Fruit fly (Drosophila melanogaster): Measurements from ENCODE around the gene mRpS34.

The mRpS34 gene

DNA sequence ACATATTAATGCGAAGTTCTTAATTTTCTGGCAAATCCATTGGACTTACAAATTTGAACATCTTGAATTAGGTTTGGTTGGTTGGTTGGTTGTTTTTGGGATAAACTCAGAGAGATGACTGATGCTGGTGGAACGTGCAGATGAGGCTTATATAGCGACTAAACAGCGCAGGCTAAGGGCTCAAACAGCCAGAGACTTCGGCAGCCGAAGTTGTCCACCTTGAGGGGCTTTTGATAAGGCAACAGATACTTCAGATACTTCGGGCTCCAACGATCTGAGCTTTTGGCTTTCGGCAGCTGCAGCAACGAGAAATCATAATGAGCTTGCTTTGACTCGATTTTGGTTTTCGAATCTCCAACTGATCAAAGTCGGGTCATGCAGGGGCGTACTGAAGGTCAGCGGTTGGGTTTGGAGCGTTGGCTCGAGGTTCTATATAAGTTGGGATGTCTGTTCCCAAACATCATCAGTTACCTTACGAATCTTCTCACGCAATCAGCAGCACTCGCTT lies 28.4 kb upstream of the mRpS34 start, which contains the start of the genes CG13041 and CG13060:
CG13041 (minus strand) TSS at position 128 of the 508 bp plus-strand sequence.
CG13060 (plus strand) TSS at position 458 of the 508 bp plus-strand sequence.
- TF ChIP-seq brk (GFP tag; optimal IDR thresholded peaks at IDR 0.05), result no peak
- no peak for TF ChIP-seq GATAd (GFP tag; optimal IDR thresholded peaks at IDR 0.05)
- no peak for TF ChIP-seq HLH106 (tag; optimal IDR thresholded peaks at IDR 0.05)
- no peak for TF ChIP-seq Hnf4 (GFP tag; optimal IDR thresholded peaks at IDR 0.05)
- TF ChIP-seq Dif (GFP tag; optimal IDR thresholded peaks at IDR 0.05; ENCODE audit: partially characterized antibody), result no peak
- no peak for TF ChIP-seq sv (GFP tag; optimal IDR thresholded peaks at IDR 0.05)
- TF ChIP-seq Hr83 (GFP tag; optimal IDR thresholded peaks at IDR 0.05; ENCODE audit: poor library complexity, severe bottlenecking), result no peak
- TF ChIP-seq foxo (GFP tag; optimal IDR thresholded peaks at IDR 0.05), result no peak
- TF ChIP-seq Hr78 (GFP tag; optimal IDR thresholded peaks at IDR 0.05), result no peak
- no peak for TF ChIP-seq ey (GFP tag; optimal IDR thresholded peaks at IDR 0.05)
- TF ChIP-seq CG32264 (GFP tag; optimal IDR thresholded peaks at IDR 0.05), result no peak
- TF ChIP-seq N (GFP tag; optimal IDR thresholded peaks at IDR 0.05), result no peak
- TF ChIP-seq pan (optimal IDR thresholded peaks at IDR 0.05), result no peak

DNA sequence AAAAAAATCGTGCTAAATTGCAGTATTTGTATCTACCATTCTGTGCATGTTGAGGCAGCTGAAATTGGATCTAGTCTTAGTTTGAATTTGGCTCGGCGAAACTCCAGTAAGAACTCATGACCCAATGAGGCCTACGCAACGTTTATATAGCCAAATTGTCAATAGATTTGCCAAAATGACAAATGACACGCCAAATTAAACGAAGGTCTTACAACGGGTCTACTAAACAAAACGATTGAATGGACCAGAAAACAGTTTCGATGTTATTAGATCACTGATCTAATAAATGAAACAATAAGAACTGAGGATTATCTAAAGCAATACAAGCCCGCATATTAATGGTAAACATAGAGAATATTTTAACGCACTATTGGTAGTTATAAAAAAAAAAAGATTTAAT lies 26.7 kb upstream of the mRpS34 start, which contains the start of gene CG42718:
CG42718 (minus strand) TSS at position 101 of the 400 bp plus-strand sequence.
- TF ChIP-seq Dif (GFP tag; optimal IDR thresholded peaks at IDR 0.05; ENCODE audit: partially characterized antibody) (no peak), usp (GFP tag; optimal IDR thresholded peaks at IDR 0.05) (no peak), OdsH (GFP tag; optimal IDR thresholded peaks at IDR 0.05) (no peak), GATAd (GFP tag; optimal IDR thresholded peaks at IDR 0.05) (no peak), CG9705 (GFP tag; optimal IDR thresholded peaks at IDR 0.05) (no peak), h (GFP tag; optimal IDR thresholded peaks at IDR 0.05) (no peak), Dfd (GFP tag; optimal IDR thresholded peaks at IDR 0.05) (no peak), foxo (GFP tag; optimal IDR thresholded peaks at IDR 0.05) (no peak), sage (GFP tag; optimal IDR thresholded peaks at IDR 0.05) (no peak), Hr83 (GFP tag; optimal IDR thresholded peaks at IDR 0.05; ENCODE audit: poor library complexity, severe bottlenecking) (no peak), woc (GFP tag; optimal IDR thresholded peaks at IDR 0.05) (no peak), lola (GFP tag; optimal IDR thresholded peaks at IDR 0.05) (no peak), Mio (GFP tag; optimal IDR thresholded peaks at IDR 0.05) (no peak), CG32264 (GFP tag; optimal IDR thresholded peaks at IDR 0.05) (no peak)

DNA sequence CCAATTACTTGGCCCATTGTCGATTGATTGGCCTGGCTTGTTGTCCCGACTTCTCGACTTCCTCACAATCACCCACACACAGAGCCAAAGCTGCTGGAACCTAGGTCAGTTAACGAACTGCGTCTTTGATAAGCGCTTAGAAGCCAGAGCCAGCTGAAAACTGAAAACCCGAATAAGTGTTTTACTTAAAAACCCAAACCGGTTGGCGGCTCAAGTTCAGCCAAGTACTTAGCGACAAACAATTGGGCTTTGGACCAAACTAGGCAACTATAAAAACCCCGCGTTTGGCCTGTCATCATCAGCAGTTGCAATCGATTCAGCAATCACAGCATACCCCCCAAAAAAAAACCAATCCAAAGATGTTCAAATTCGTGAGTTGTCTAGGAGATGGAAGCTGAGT lies 24.5 kb upstream of the mRpS34 start, which contains the start of gene CG13059:
CG13059 (plus strand) TSS at position 301 of the 400 bp plus-strand sequence.
- TF ChIP-seq woc (GFP tag; optimal IDR thresholded peaks at IDR 0.05), result no peak

dm6 chr3L:16326657-16327056 lies 21.2 kb upstream of the mRpS34 start, which contains the start of the genes CG13040 and CG13039:
TSS of gene CG13040 (minus strand) at chr3L:16326757.
TSS of gene CG13039 (minus strand) at chr3L:16326762.
- TF ChIP-seq lola (GFP tag; optimal IDR thresholded peaks at IDR 0.05) (no peak), h (GFP tag; optimal IDR thresholded peaks at IDR 0.05) (no peak), usp (GFP tag; optimal IDR thresholded peaks at IDR 0.05) (no peak)

DNA sequence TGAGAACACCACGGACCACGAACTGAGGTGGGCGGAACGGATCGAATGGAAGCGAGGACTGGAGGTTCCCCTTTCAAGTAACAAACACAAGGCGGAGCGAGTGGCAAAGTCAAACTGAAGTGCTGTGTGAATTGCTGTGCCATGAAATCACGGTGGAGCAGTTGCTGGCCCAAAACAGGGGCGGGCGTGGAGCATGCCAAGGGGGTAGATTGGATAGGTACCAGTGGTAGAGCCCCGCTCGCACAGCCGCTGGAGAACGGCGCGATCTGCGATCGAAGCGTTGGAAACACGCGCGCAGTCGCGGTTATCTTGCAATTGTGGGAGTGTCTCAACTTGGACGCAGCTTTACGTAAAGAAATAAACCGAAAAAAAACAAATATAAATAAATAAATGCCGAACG lies 20.1 kb upstream of the mRpS34 start, which contains the start of gene CG13038:
CG13038 (minus strand) TSS at position 118 of the 400 bp plus-strand sequence.
- peak; percentile 7 for TF ChIP-seq fru (GFP tag; optimal IDR thresholded peaks at IDR 0.05)
- TF ChIP-seq Jra (GFP tag; optimal IDR thresholded peaks at IDR 0.05), result no peak
- no peak for TF ChIP-seq dl (GFP tag; optimal IDR thresholded peaks at IDR 0.05; ENCODE audit: insufficient read depth in 1 of 2, partially characterized antibody in 2 of 2)
- no peak for TF ChIP-seq Hnf4 (GFP tag; optimal IDR thresholded peaks at IDR 0.05)
- no peak for TF ChIP-seq foxo (GFP tag; optimal IDR thresholded peaks at IDR 0.05)
- TF ChIP-seq h (GFP tag; optimal IDR thresholded peaks at IDR 0.05), result peak; percentile 8
- TF ChIP-seq HLH106 (tag; optimal IDR thresholded peaks at IDR 0.05), result no peak
- TF ChIP-seq Mio (GFP tag; optimal IDR thresholded peaks at IDR 0.05), result no peak
- TF ChIP-seq CG9705 (GFP tag; optimal IDR thresholded peaks at IDR 0.05), result no peak
- TF ChIP-seq brk (GFP tag; optimal IDR thresholded peaks at IDR 0.05), result no peak
- TF ChIP-seq lola (GFP tag; optimal IDR thresholded peaks at IDR 0.05), result no peak
- no peak for TF ChIP-seq sv (GFP tag; optimal IDR thresholded peaks at IDR 0.05)
- no peak for TF ChIP-seq Dfd (GFP tag; optimal IDR thresholded peaks at IDR 0.05)
- no peak for TF ChIP-seq tai (GFP tag; optimal IDR thresholded peaks at IDR 0.05)
- TF ChIP-seq Rel (GFP tag; optimal IDR thresholded peaks at IDR 0.05), result no peak
- TF ChIP-seq Rel (tag; optimal IDR thresholded peaks at IDR 0.05), result no peak

All from whole organism, wandering third instar larva.